Fruit fly (Drosophila melanogaster) whole organism, wandering third instar larva: ENCODE measurements around the gene CG5180.

Source experiments
- Dfd ChIP-seq: fragments of >200 bp; optimal IDR thresholded peaks from 2 replicates; lab custom pipeline; 2017; ENCODE audit warnings: missing biosample characterization, missing genetic modification characterization
- Hnf4 ChIP-seq: fragments of 200-800 bp; sonication (Bioruptor generic); optimal IDR thresholded peaks from 2 replicates; lab custom pipeline; 2016; ENCODE audit warnings: missing biosample characterization, mild to moderate bottlenecking, missing genetic modification characterization
- Myc ChIP-seq: fragments of >200 bp; optimal IDR thresholded peaks from 2 replicates; lab custom pipeline; 2017
- OdsH ChIP-seq: fragments of 200-800 bp; sonication (Bioruptor generic); optimal IDR thresholded peaks from 2 replicates; lab custom pipeline; 2016; ENCODE audit warnings: missing biosample characterization, mild to moderate bottlenecking, missing genetic modification characterization
- ey ChIP-seq: fragments of 200-800 bp; sonication (Bioruptor generic); optimal IDR thresholded peaks from 2 replicates; lab custom pipeline; 2016; ENCODE audit warnings: missing biosample characterization, missing genetic modification characterization
- h ChIP-seq: fragments of 200-800 bp; sonication (Bioruptor generic); optimal IDR thresholded peaks from 3 replicates; lab custom pipeline; 2016; ENCODE audit warnings: missing biosample characterization, mild to moderate bottlenecking, missing genetic modification characterization
- pan ChIP-seq: fragments of >200 bp; optimal IDR thresholded peaks from 2 replicates; lab custom pipeline; 2017

dm6 chr3R:20543719-20544118 lies 14.0 kb upstream of the CG5180 start:
- no peak for TF ChIP-seq pan (lab: Kevin White, UChicago)
- no peak for TF ChIP-seq OdsH (GFP tag; lab: Kevin White, UChicago)
- TF ChIP-seq ey (GFP tag; lab: Kevin White, UChicago): no peak
- TF ChIP-seq Dfd (GFP tag; lab: Kevin White, UChicago): no peak
- TF ChIP-seq Hnf4: no peak
- no peak for TF ChIP-seq h (GFP tag; lab: Kevin White, UChicago)
- TF ChIP-seq Myc (lab: Kevin White, UChicago): no peak
